Worm (Caenorhabditis elegans) whole organism, young adult: ENCODE data around the gene srz-54.

Source experiments
- D2030.7 ChIP-seq: fragments of 200-800 bp; sonication (Bioruptor generic); IDR thresholded peaks from 2 replicates; pipeline ENCODE4 v1.3.6; 2022; ENCODE audit warnings: missing genetic modification reagents, missing genetic modification characterization, missing compliant biosample characterization
- F23B12.7 ChIP-seq: sonication (generic microtip); optimal IDR thresholded peaks from 2 replicates; lab custom pipeline; 2017; ENCODE audit warnings: missing genetic modification characterization, mild to moderate bottlenecking, missing compliant biosample characterization, antibody characterized with exemption, moderate library complexity; ENCODE audit not compliant: insufficient read depth
- F39B2.1 ChIP-seq: fragments of 200-800 bp; sonication (Bioruptor generic); IDR thresholded peaks from 2 replicates; pipeline ENCODE4 v1.3.6; 2022; ENCODE audit warnings: missing genetic modification reagents, missing genetic modification characterization, missing compliant biosample characterization
- F52B5.7 ChIP-seq: sonication (generic microtip); optimal IDR thresholded peaks from 2 replicates; lab custom pipeline; 2016; ENCODE audit warnings: mild to moderate bottlenecking, missing genetic modification characterization, missing compliant biosample characterization
- F55B11.4 ChIP-seq: sonication (generic microtip); optimal IDR thresholded peaks from 2 replicates; lab custom pipeline; 2016; ENCODE audit warnings: missing compliant biosample characterization, missing genetic modification characterization, borderline replicate concordance; ENCODE audit not compliant: insufficient read depth
- F57C9.4 ChIP-seq: sonication (generic microtip); optimal IDR thresholded peaks from 2 replicates; lab custom pipeline; 2017; ENCODE audit warnings: mild to moderate bottlenecking, missing genetic modification characterization, missing compliant biosample characterization
- K11D2.4 ChIP-seq: fragments of 200-800 bp; sonication (Bioruptor generic); IDR thresholded peaks from 2 replicates; pipeline ENCODE4 v1.3.6; 2022; ENCODE audit warnings: missing genetic modification reagents, missing genetic modification characterization, missing compliant biosample characterization
- K12H6.12 ChIP-seq: fragments of 200-800 bp; sonication (Bioruptor generic); optimal IDR thresholded peaks from 2 replicates; lab custom pipeline; 2018; ENCODE audit warnings: mild to moderate bottlenecking, missing genetic modification characterization, missing compliant biosample characterization
- T07F8.4 ChIP-seq: sonication (generic microtip); optimal IDR thresholded peaks from 2 replicates; lab custom pipeline; 2016; ENCODE audit warnings: mild to moderate bottlenecking, missing genetic modification characterization, moderate library complexity, missing compliant biosample characterization
- T26A5.8 ChIP-seq: sonication (generic microtip); optimal IDR thresholded peaks from 2 replicates; lab custom pipeline; 2016; ENCODE audit warnings: missing genetic modification characterization, missing compliant biosample characterization
- Y53F4B.3 ChIP-seq: fragments of 200-800 bp; sonication (Bioruptor generic); IDR thresholded peaks from 2 replicates; pipeline ENCODE4 v1.3.6; 2022; ENCODE audit warnings: missing genetic modification reagents, missing genetic modification characterization, missing compliant biosample characterization
- Y56A3A.18 ChIP-seq: fragments of 200-800 bp; sonication (Bioruptor generic); IDR thresholded peaks from 2 replicates; pipeline ENCODE4 v1.3.6; 2022; ENCODE audit warnings: missing genetic modification reagents, missing genetic modification characterization, missing compliant biosample characterization
- Y95B8A.8 ChIP-seq: fragments of 200-800 bp; sonication (Bioruptor generic); IDR thresholded peaks from 2 replicates; pipeline ENCODE4 v1.3.6; 2022; ENCODE audit warnings: missing genetic modification reagents, missing genetic modification characterization, missing compliant biosample characterization
- atf-7 ChIP-seq: sonication (generic microtip); optimal IDR thresholded peaks from 2 replicates; lab custom pipeline; 2017; ENCODE audit warnings: mild to moderate bottlenecking, missing genetic modification characterization, missing compliant biosample characterization
- athp-1 ChIP-seq: sonication (generic microtip); optimal IDR thresholded peaks from 2 replicates; lab custom pipeline; 2017; ENCODE audit warnings: mild to moderate bottlenecking, missing genetic modification characterization, missing compliant biosample characterization
- attf-5 ChIP-seq: fragments of 200-800 bp; sonication (Bioruptor generic); optimal IDR thresholded peaks from 2 replicates; lab custom pipeline; 2018; ENCODE audit warnings: mild to moderate bottlenecking, missing genetic modification characterization, missing compliant biosample characterization
- cebp-1 ChIP-seq, 2 experiments: fragments of 200-800 bp in 1 of 2; sonication (Bioruptor generic) in 1 of 2; sonication (generic microtip) in 1 of 2; IDR thresholded peaks in 1 of 2; optimal IDR thresholded peaks in 1 of 2; 2 replicates each; pipeline versions ENCODE4 v1.3.6 to Lab custom; 2017 to 2022; ENCODE audit warnings: missing compliant biosample characterization in 2 of 2, missing genetic modification characterization in 2 of 2, mild to moderate bottlenecking in 1 of 2, missing genetic modification reagents in 1 of 2, moderate library complexity in 1 of 2
- ceh-40 ChIP-seq: fragments of 200-800 bp; sonication (Bioruptor generic); IDR thresholded peaks from 2 replicates; pipeline ENCODE4 v1.3.6; 2022; ENCODE audit warnings: missing genetic modification characterization, missing compliant biosample characterization
- chd-7 ChIP-seq: sonication (generic microtip); optimal IDR thresholded peaks from 2 replicates; lab custom pipeline; 2016; ENCODE audit warnings: mild to moderate bottlenecking, missing genetic modification characterization, moderate library complexity, missing compliant biosample characterization
- efl-1 ChIP-seq: fragments of 150-350 bp; optimal IDR thresholded peaks from 2 replicates; lab custom pipeline; 2014; ENCODE audit warnings: missing biosample characterization, missing genetic modification reagents, missing genetic modification characterization
- him-1 ChIP-seq: sonication (generic microtip); optimal IDR thresholded peaks from 2 replicates; lab custom pipeline; 2016; ENCODE audit warnings: missing genotype, missing genetic modification reagents, missing genetic modification characterization, missing compliant biosample characterization
- hmg-1.2 ChIP-seq: fragments of 200-800 bp; sonication (Bioruptor generic); IDR thresholded peaks from 2 replicates; pipeline ENCODE4 v1.3.6; 2022; ENCODE audit warnings: missing genetic modification reagents, missing genetic modification characterization, missing compliant biosample characterization
- hmg-20 ChIP-seq: fragments of 200-800 bp; sonication (Bioruptor generic); IDR thresholded peaks from 2 replicates; pipeline ENCODE4 v1.3.6; 2022; ENCODE audit warnings: missing genetic modification reagents, missing genetic modification characterization, missing compliant biosample characterization
- lag-1 ChIP-seq: fragments of 200-800 bp; sonication (Bioruptor generic); IDR thresholded peaks from 2 replicates; pipeline ENCODE4 v1.3.6; 2022; ENCODE audit warnings: missing genetic modification reagents, missing genetic modification characterization, missing compliant biosample characterization
- lin-40 ChIP-seq: sonication (generic microtip); optimal IDR thresholded peaks from 2 replicates; lab custom pipeline; 2016; ENCODE audit warnings: missing genetic modification characterization, mild to moderate bottlenecking, missing compliant biosample characterization, missing genotype, missing genetic modification reagents
- lin-54 ChIP-seq: fragments of 200-800 bp; sonication (Bioruptor generic); optimal IDR thresholded peaks from 2 replicates; lab custom pipeline; 2018; ENCODE audit warnings: mild to moderate bottlenecking, missing genetic modification characterization, missing compliant biosample characterization
- lsy-27 ChIP-seq: sonication (generic microtip); optimal IDR thresholded peaks from 2 replicates; lab custom pipeline; 2017; ENCODE audit warnings: missing genetic modification characterization, mild to moderate bottlenecking, missing compliant biosample characterization, antibody characterized with exemption, missing genotype, borderline replicate concordance; ENCODE audit not compliant: insufficient read depth
- madf-6 ChIP-seq: fragments of 200-800 bp; sonication (Bioruptor generic); IDR thresholded peaks from 2 replicates; pipeline ENCODE4 v1.3.6; 2022; ENCODE audit warnings: missing genetic modification reagents, missing genetic modification characterization, missing compliant biosample characterization
- mcd-1 ChIP-seq: fragments of 200-800 bp; sonication (Bioruptor generic); IDR thresholded peaks from 2 replicates; pipeline ENCODE4 v1.3.6; 2022; ENCODE audit warnings: missing genetic modification reagents, missing genetic modification characterization, missing compliant biosample characterization
- nfya-2 ChIP-seq: fragments of 200-800 bp; sonication (Bioruptor generic); IDR thresholded peaks from 2 replicates; pipeline ENCODE4 v1.3.6; 2022; ENCODE audit warnings: missing genetic modification reagents, missing genetic modification characterization, missing compliant biosample characterization
- nhr-120 ChIP-seq: fragments of 200-800 bp; sonication (Bioruptor generic); IDR thresholded peaks from 2 replicates; pipeline ENCODE4 v1.3.6; 2022; ENCODE audit warnings: missing genetic modification characterization, missing compliant biosample characterization
- nhr-179 ChIP-seq: sonication (generic microtip); optimal IDR thresholded peaks from 2 replicates; lab custom pipeline; 2016; ENCODE audit warnings: mild to moderate bottlenecking, missing genetic modification characterization, missing compliant biosample characterization
- nhr-27 ChIP-seq: fragments of 200-800 bp; sonication (Bioruptor generic); optimal IDR thresholded peaks from 2 replicates; lab custom pipeline; 2018; ENCODE audit warnings: mild to moderate bottlenecking, missing genetic modification characterization, moderate library complexity, missing compliant biosample characterization
- repo-1 ChIP-seq: sonication (generic microtip); optimal IDR thresholded peaks from 2 replicates; lab custom pipeline; 2017; ENCODE audit warnings: mild to moderate bottlenecking, missing genetic modification characterization, missing compliant biosample characterization
- sea-2 ChIP-seq: fragments of 200-800 bp; sonication (Bioruptor generic); IDR thresholded peaks from 2 replicates; pipeline ENCODE4 v1.3.6; 2022; ENCODE audit warnings: missing genetic modification characterization, missing compliant biosample characterization
- snpc-1.1 ChIP-seq: sonication (generic microtip); optimal IDR thresholded peaks from 2 replicates; lab custom pipeline; 2017; ENCODE audit warnings: missing genetic modification characterization, mild to moderate bottlenecking, missing compliant biosample characterization, antibody characterized with exemption, moderate library complexity, missing genotype, missing genetic modification reagents; ENCODE audit not compliant: insufficient read depth
- snpc-4 ChIP-seq, 5 experiments: fragments of 150-350 bp in 1 of 5; sonication (generic microtip) in 4 of 5; optimal IDR thresholded peaks; 2 replicates each; lab custom pipeline; 2014 to 2018; ENCODE audit warnings: missing genetic modification characterization in 5 of 5, missing biosample characterization in 3 of 5, antibody characterized with exemption in 2 of 5, mild to moderate bottlenecking in 2 of 5, missing compliant biosample characterization in 2 of 5, missing genotype in 2 of 5, moderate library complexity in 2 of 5, missing genetic modification reagents in 1 of 5
- somi-1 ChIP-seq: fragments of 200-800 bp; sonication (Bioruptor generic); optimal IDR thresholded peaks from 2 replicates; lab custom pipeline; 2018; ENCODE audit warnings: mild to moderate bottlenecking, missing genetic modification characterization, missing compliant biosample characterization
- tlf-1 ChIP-seq: fragments of 200-800 bp; sonication (Bioruptor generic); optimal IDR thresholded peaks from 2 replicates; lab custom pipeline; 2018; ENCODE audit warnings: mild to moderate bottlenecking, missing genetic modification characterization, missing compliant biosample characterization
- unc-130 ChIP-seq: sonication (generic microtip); optimal IDR thresholded peaks from 2 replicates; lab custom pipeline; 2016; ENCODE audit warnings: missing genetic modification reagents, missing genetic modification characterization, missing compliant biosample characterization
- ztf-18 ChIP-seq: sonication (generic microtip); optimal IDR thresholded peaks from 2 replicates; lab custom pipeline; 2016; ENCODE audit warnings: missing genotype, mild to moderate bottlenecking, missing genetic modification characterization, missing compliant biosample characterization
- ztf-28 ChIP-seq: fragments of 200-800 bp; sonication (Bioruptor generic); IDR thresholded peaks from 2 replicates; pipeline ENCODE4 v1.3.6; 2022; ENCODE audit warnings: missing genetic modification reagents, missing genetic modification characterization, missing compliant biosample characterization

Gene srz-54

DNA sequence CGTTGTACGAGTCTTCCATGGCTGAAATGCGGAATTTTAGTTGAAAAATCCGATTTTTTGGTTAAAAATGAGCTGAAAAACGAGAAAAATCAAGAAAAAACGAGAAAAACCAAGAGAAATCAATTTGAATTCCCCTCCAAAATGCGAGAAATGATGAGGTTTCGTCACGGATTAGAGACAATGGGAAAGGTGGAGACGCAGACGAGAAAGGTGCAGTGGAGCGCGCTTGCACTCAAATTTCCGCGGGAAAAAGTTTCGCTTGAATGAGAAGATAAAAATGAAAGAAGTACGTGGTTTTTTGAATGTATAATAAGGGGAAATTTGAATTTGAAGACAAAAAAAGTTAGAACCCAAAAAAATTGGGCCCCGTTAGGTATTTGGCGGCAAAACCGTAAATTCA, 14.8 kb upstream of the srz-54 start, which contains the start of gene efl-1 (continued):
- TF ChIP-seq lin-54 (GFP tag; lab: Kevin White, UChicago) (peak; percentile 97), him-1 (tag; lab: Kevin White, UChicago) (peak; percentile 28), K12H6.12 (tag; lab: Kevin White, UChicago) (peak; percentile 42), lsy-27 (tag; lab: Kevin White, UChicago) (no peak), athp-1 (peak; percentile 76), cebp-1 (GFP tag; IDR thresholded peaks at IDR 0.05; lab: Robert Waterston, UW) (peak; percentile 47), cebp-1 (tag; optimal IDR thresholded peaks at IDR 0.05; lab: Kevin White, UChicago) (peak; percentile 89), repo-1 (no peak), chd-7 (tag; lab: Kevin White, UChicago) (no peak), mcd-1 (GFP tag; lab: Robert Waterston, UW) (peak; percentile 99), Y53F4B.3 (GFP tag; lab: Robert Waterston, UW) (0 out of 2 replicates have a peak, but pooled peaks have one; percentile 38), D2030.7 (peak; percentile 85), F57C9.4 (tag; lab: Kevin White, UChicago) (no peak), attf-5 (peak; percentile 96), somi-1 (GFP tag; lab: Kevin White, UChicago) (peak; percentile 22), F23B12.7 (tag; lab: Kevin White, UChicago) (peak; percentile 11), snpc-1.1 (peak; percentile 86), Y95B8A.8 (GFP tag; lab: Robert Waterston, UW) (0 out of 2 replicates have a peak, but pooled peaks have one; percentile 71), madf-6 (GFP tag; lab: Robert Waterston, UW) (peak; percentile 81), hmg-20 (no peak), snpc-4 (GFP tag; optimal IDR thresholded peaks at IDR 0.05; lab: Kevin White, UChicago) (peak; percentile 70), snpc-4 (tag; optimal IDR thresholded peaks at IDR 0.05; lab: Kevin White, UChicago) (peak; percentile 61 to 94 (median 89))

DNA sequence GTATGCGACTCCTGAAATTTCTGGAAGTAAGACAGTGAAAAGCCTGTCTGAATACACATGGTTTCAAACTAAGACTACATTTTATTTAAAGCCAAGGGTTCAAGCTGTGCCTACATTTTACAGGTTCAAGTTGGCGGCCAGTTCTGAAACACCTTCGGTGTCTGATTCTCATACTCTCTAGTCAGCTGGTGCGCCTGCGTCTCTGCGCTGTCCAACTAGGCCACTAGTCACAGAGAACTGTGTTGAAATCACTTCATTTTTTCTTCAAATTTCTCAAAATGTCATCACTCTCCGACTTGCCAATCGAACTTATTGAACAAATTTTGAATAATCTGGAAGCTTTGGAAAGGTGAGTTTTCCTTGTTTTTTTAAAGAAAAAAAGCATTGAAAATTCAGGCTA, 13.8 kb upstream of the srz-54 start, which contains the start of gene fbxa-90:
Gene fbxa-90 (plus strand): TSS at position 179 of the 400 bp plus-strand sequence.
- no peak for TF ChIP-seq sea-2
- TF ChIP-seq attf-5: peak; percentile 67
- peak; percentile 52; the same call in 1 of the 2 replicates for TF ChIP-seq cebp-1 (GFP tag; IDR thresholded peaks at IDR 0.05; lab: Robert Waterston, UW)
- no peak for TF ChIP-seq cebp-1 (tag; optimal IDR thresholded peaks at IDR 0.05; lab: Kevin White, UChicago)
- no peak for TF ChIP-seq snpc-4 (GFP tag; optimal IDR thresholded peaks at IDR 0.05; lab: Kevin White, UChicago)
- peak in 1 of 4 experiments; percentile 27 for TF ChIP-seq snpc-4 (tag; optimal IDR thresholded peaks at IDR 0.05; lab: Kevin White, UChicago)
- no peak for TF ChIP-seq nhr-120
- TF ChIP-seq lin-54 (GFP tag; lab: Kevin White, UChicago): no peak
- TF ChIP-seq ceh-40 (GFP tag; lab: Robert Waterston, UW): no peak
- TF ChIP-seq Y56A3A.18 (GFP tag; lab: Robert Waterston, UW): no peak
- no peak for TF ChIP-seq lin-40 (tag; lab: Kevin White, UChicago)

DNA sequence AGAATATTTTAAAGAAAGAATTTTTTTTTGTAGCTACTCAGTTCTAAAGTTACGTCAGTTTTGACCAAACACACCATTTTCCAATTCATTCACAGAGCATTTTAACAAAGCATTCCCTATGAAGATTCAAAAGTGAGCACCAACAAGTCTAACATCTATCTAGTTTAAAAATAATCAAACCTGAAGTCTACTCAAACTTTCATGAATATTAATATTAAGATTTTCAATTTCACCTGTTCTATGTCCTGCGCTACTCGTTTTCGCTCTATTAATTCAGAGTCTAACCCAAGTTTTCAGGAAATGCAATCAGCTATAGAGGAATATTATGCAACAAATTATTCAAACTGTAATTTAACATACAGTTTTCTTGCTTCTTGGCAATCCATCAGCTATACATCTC, 8.3 kb upstream of the srz-54 start, which contains the start of gene srh-119:
Gene srh-119 (plus strand): TSS at position 301 of the 400 bp plus-strand sequence.
- TF ChIP-seq hmg-1.2 (GFP tag; lab: Robert Waterston, UW) (no peak), F52B5.7 (tag; lab: Kevin White, UChicago) (no peak), T07F8.4 (tag; lab: Kevin White, UChicago) (no peak), nhr-27 (no peak)
- TF ChIP-seq, all 124 proteins: peak for 0

DNA sequence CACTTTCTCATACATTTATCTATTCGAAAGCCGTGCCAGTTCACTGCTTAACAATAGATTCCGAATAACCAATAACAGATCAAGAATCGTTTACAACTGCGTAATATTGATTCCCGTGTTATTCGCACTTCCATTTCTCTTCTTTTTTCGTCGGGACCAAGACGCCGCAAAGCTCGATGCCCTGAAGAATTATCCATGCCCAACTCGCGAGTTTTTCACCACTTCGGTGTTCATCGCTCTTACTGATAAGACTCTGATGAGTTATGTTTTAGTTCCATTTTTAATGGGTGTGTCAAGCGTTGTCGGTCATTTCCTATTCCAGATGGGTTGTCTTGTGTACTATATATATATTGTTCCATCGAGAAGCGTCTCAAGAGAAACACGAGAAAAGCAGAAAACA, 7.1 kb upstream of the srz-54 start:
- no peak for TF ChIP-seq K11D2.4 (GFP tag; lab: Robert Waterston, UW)
- TF ChIP-seq ztf-18 (tag; lab: Kevin White, UChicago): no peak
- TF ChIP-seq F39B2.1 (GFP tag; lab: Robert Waterston, UW): no peak
- no peak for TF ChIP-seq sea-2
- no peak for TF ChIP-seq madf-6 (GFP tag; lab: Robert Waterston, UW)
- TF ChIP-seq lag-1 (GFP tag; lab: Robert Waterston, UW): no peak
- TF ChIP-seq F55B11.4 (tag; lab: Kevin White, UChicago): no peak
- TF ChIP-seq snpc-1.1: no peak
- TF ChIP-seq efl-1 (GFP tag; lab: Kevin White, UChicago): no peak
- TF ChIP-seq nhr-179 (tag; lab: Kevin White, UChicago): no peak
- no peak for TF ChIP-seq unc-130
- no peak for TF ChIP-seq T26A5.8 (tag; lab: Kevin White, UChicago)
- no peak for TF ChIP-seq nfya-2 (GFP tag; lab: Robert Waterston, UW)
- no peak for TF ChIP-seq tlf-1 (GFP tag; lab: Kevin White, UChicago)
- TF ChIP-seq atf-7 (tag; lab: Kevin White, UChicago): no peak
- no peak for TF ChIP-seq ztf-28 (GFP tag; lab: Robert Waterston, UW)
